Fruit fly (Drosophila melanogaster): ENCODE measurements around the gene FarO.

Gene FarO

dm6 chrX:2222181-2222790 lies 18.6 kb upstream of the FarO start, which contains the start of gene Vinc (continued):
- peak; percentile 63 for TF ChIP-seq OdsH (GFP tag; optimal IDR thresholded peaks at IDR 0.05)

DNA sequence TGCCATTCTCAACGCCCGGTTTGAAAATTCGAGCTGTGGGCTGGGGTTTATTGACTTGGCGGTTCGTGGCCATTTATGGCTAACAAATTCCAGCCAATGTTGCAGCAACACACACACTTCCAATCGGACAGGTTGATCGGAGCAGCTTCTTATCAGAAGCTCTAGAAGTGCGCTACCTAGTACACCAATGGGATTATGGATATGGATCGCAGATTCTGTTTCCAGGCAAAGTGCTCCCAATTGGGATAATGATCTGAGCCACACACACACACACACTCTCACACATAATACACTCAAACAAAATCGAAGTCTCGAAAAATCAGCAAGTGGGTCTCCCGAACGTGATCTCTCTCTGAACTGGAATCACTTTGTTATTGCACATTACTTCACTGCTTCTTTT lies 17.9 kb upstream of the FarO start:
- TF ChIP-seq N (GFP tag; optimal IDR thresholded peaks at IDR 0.05), result no peak
- TF ChIP-seq Rel (GFP tag; optimal IDR thresholded peaks at IDR 0.05), result no peak
- TF ChIP-seq Rel (tag; optimal IDR thresholded peaks at IDR 0.05), result no peak

DNA sequence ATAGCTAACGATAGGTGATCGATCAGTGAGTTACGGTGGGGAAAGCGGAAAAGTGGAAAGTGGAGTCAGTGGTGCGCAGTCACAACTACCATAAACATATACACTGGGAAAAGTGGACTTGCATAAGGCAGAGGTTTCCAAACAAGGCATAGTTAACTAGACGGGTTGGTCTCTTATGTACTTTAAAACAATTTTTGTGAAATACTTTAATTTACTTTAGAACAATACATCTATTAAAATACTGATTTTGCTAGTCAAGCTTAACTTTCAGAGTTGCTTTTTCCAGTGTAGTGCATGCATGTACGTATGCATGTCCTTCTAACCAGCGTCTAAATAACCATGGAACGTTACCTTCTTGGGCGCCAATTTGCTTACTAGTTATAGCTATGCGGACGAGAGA lies 16.2 kb upstream of the FarO start:
- no peak for TF ChIP-seq sage (GFP tag; optimal IDR thresholded peaks at IDR 0.05)
- no peak for TF ChIP-seq Dif (GFP tag; optimal IDR thresholded peaks at IDR 0.05; ENCODE audit: partially characterized antibody)
- TF ChIP-seq CG9705 (GFP tag; optimal IDR thresholded peaks at IDR 0.05), result no peak
- TF ChIP-seq ey (GFP tag; optimal IDR thresholded peaks at IDR 0.05), result no peak
- no peak for TF ChIP-seq HLH106 (tag; optimal IDR thresholded peaks at IDR 0.05)
- no peak for TF ChIP-seq Dfd (GFP tag; optimal IDR thresholded peaks at IDR 0.05)
- TF ChIP-seq sv (GFP tag; optimal IDR thresholded peaks at IDR 0.05), result no peak
- no peak for TF ChIP-seq br (GFP tag; optimal IDR thresholded peaks at IDR 0.05)
- TF ChIP-seq N (GFP tag; optimal IDR thresholded peaks at IDR 0.05), result no peak
- no peak for TF ChIP-seq Hnf4 (GFP tag; optimal IDR thresholded peaks at IDR 0.05)
- no peak for TF ChIP-seq Vsx2 (GFP tag; optimal IDR thresholded peaks at IDR 0.05; ENCODE audit: partially characterized antibody)
- TF ChIP-seq jim (GFP tag; optimal IDR thresholded peaks at IDR 0.05), result no peak
- no peak for TF ChIP-seq h (GFP tag; optimal IDR thresholded peaks at IDR 0.05)
- TF ChIP-seq Jra (GFP tag; optimal IDR thresholded peaks at IDR 0.05), result no peak

DNA sequence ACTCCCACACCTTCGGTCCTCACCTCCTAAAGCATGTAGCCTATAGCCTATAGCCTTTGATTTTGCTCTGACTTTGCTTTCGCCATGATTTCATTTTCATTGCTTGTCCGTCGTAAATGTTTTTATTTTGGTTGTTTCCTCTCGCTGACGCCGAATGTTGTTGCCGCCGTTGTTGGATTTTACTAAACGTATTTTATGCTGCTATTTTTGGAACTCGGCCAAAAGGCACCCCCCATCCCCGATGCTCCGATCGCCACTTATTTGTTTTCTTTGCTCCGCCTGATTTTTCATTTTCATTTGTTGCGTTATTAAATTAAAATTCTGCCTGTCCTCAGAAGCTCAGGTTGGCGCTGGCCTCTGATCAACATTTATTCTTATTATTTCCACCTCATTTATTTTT lies 15.6 kb upstream of the FarO start:
- TF ChIP-seq Dif (GFP tag; optimal IDR thresholded peaks at IDR 0.05; ENCODE audit: partially characterized antibody) (no peak), N (GFP tag; optimal IDR thresholded peaks at IDR 0.05) (no peak), Hr78 (GFP tag; optimal IDR thresholded peaks at IDR 0.05) (no peak), Abd-B (GFP tag; optimal IDR thresholded peaks at IDR 0.05) (no peak), GATAd (GFP tag; optimal IDR thresholded peaks at IDR 0.05) (no peak), Vsx2 (GFP tag; optimal IDR thresholded peaks at IDR 0.05; ENCODE audit: partially characterized antibody) (no peak), usp (GFP tag; optimal IDR thresholded peaks at IDR 0.05) (no peak), OdsH (GFP tag; optimal IDR thresholded peaks at IDR 0.05) (no peak), foxo (GFP tag; optimal IDR thresholded peaks at IDR 0.05) (no peak), dl (GFP tag; optimal IDR thresholded peaks at IDR 0.05; ENCODE audit: insufficient read depth in 1 of 2, partially characterized antibody in 2 of 2) (no peak), sv (GFP tag; optimal IDR thresholded peaks at IDR 0.05) (no peak)

DNA sequence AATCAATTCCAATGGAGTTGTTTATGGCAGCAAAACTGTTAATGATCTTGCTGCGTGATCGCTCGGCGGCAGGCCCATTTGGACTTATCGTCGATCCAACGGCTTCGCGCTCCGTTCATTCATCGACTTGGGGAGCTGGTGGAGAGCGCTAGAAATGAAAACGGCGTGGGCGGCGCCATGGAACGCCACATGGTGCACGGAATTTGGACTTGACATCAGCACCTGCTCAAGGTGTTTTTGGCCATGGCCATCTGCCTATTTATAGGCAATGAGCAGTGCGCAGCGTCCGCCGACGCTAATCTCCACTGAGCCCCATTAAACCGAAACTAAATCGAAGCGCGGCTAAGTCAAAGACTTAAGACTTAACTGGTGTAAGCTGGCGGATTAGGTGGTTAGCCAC lies 14.8 kb upstream of the FarO start:
- no peak for TF ChIP-seq Dif (GFP tag; optimal IDR thresholded peaks at IDR 0.05; ENCODE audit: partially characterized antibody)

DNA sequence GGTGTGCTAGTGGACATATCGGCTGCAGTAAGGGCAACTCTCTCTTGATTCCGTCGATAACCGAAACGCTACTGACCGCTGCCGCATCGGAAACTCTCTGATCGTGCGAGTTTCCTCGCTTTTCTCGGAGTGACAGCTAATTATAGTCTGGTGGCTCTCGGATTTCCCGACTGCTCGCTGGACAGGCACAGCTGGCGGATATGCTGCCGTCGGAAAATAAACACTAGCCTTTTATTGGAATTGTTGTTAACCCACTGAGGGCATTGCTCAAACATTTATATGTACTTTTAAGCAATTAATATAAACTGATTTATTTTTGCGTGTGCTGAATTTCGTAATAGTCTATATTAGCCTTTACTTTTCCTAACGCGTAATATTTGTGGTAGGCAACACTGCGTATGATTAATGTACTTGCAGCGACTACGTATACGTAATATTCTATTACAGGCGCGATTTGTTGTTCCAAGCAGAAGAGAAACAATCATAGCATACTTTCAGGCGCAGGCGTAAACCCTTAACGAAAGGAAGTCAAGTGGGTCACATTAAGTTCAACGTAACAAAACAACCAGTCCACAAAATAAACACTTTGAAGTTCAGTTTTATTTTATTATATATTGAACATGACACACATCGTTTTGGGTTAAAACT lies 10.2 kb upstream of the FarO start, which contains the start of gene SmydA-8:
SmydA-8 (minus strand) TSS at position 51 of the 648 bp plus-strand sequence.
- no peak for TF ChIP-seq pan (optimal IDR thresholded peaks at IDR 0.05)
- no peak for TF ChIP-seq dsf (GFP tag; optimal IDR thresholded peaks at IDR 0.05; ENCODE audit: borderline replicate concordance)
- TF ChIP-seq Myc (optimal IDR thresholded peaks at IDR 0.05), result no peak
- no peak for TF ChIP-seq lola (GFP tag; optimal IDR thresholded peaks at IDR 0.05)
- no peak for TF ChIP-seq usp (GFP tag; optimal IDR thresholded peaks at IDR 0.05)
- no peak for TF ChIP-seq Hr78 (GFP tag; optimal IDR thresholded peaks at IDR 0.05)
- no peak for TF ChIP-seq CG9705 (GFP tag; optimal IDR thresholded peaks at IDR 0.05)
- no peak for TF ChIP-seq Hnf4 (GFP tag; optimal IDR thresholded peaks at IDR 0.05)
- no peak for TF ChIP-seq psq (GFP tag; optimal IDR thresholded peaks at IDR 0.05)
- no peak for TF ChIP-seq OdsH (GFP tag; optimal IDR thresholded peaks at IDR 0.05)
- no peak for TF ChIP-seq Dfd (GFP tag; optimal IDR thresholded peaks at IDR 0.05)
- no peak for TF ChIP-seq woc (GFP tag; optimal IDR thresholded peaks at IDR 0.05)
- no peak for TF ChIP-seq rgr (GFP tag; optimal IDR thresholded peaks at IDR 0.05)

Measured in whole organism, wandering third instar larva.